Worm (Caenorhabditis elegans): Measurements from ENCODE around the gene abhd-12.

abhd-12 gene

DNA sequence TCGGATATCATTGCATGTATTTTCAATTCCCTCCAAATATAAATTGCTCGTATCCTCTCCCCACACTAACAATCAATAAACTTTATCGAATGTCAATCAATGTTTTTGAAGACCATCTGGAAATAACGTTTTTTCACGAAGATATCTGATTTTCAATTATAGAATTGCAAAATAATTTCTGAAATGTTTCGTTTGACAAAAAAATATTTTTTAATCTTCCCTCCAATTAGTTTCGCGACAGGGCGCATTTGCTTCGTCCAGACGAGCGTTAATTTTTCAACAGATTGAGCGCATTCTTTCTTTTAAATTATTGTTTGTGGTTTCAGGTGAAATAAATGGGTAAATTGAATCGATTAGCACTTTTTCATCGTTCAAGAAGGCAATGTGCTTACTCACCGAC lies 47.4 kb downstream of the abhd-12 start, which contains the start of gene vars-1:
Gene vars-1 (plus strand): TSS at position 291 of the 400 bp plus-strand sequence.
- TF ChIP-seq gmeb-1 (tag; optimal IDR thresholded peaks at IDR 0.05): peak; percentile 97
- TF ChIP-seq nhr-10 (tag; optimal IDR thresholded peaks at IDR 0.05): no peak
- no peak for TF ChIP-seq unc-39 (tag; optimal IDR thresholded peaks at IDR 0.05)
- no peak for TF ChIP-seq nhr-6 (tag; optimal IDR thresholded peaks at IDR 0.05)
- TF ChIP-seq crh-2 (tag; optimal IDR thresholded peaks at IDR 0.05): peak; percentile 50
- no peak for TF ChIP-seq nhr-12 (tag; optimal IDR thresholded peaks at IDR 0.05)
- peak; percentile 35 for TF ChIP-seq lin-13 (GFP tag; optimal IDR thresholded peaks at IDR 0.05)
- no peak for TF ChIP-seq ama-1 (optimal IDR thresholded peaks at IDR 0.05)
- TF ChIP-seq aly-2 (tag; optimal IDR thresholded peaks at IDR 0.05): no peak
- no peak for TF ChIP-seq fos-1 (tag; optimal IDR thresholded peaks at IDR 0.05)
- peak; percentile 66 for TF ChIP-seq C34F6.9 (tag; optimal IDR thresholded peaks at IDR 0.05)
- TF ChIP-seq ztf-4 (tag; optimal IDR thresholded peaks at IDR 0.05): no peak
- no peak for TF ChIP-seq skn-1 (tag; optimal IDR thresholded peaks at IDR 0.05)
- TF ChIP-seq alr-1 (tag; optimal IDR thresholded peaks at IDR 0.05): no peak
- no peak for TF ChIP-seq ztf-11 (tag; optimal IDR thresholded peaks at IDR 0.05)
- TF ChIP-seq nhr-21 (tag; optimal IDR thresholded peaks at IDR 0.05): peak; percentile 48
- TF ChIP-seq lin-39 (tag; optimal IDR thresholded peaks at IDR 0.05): no peak
- no peak for TF ChIP-seq mab-5 (tag; optimal IDR thresholded peaks at IDR 0.05)
- no peak for TF ChIP-seq sem-4 (tag; optimal IDR thresholded peaks at IDR 0.05)
- no peak for TF ChIP-seq ceh-16 (tag; optimal IDR thresholded peaks at IDR 0.05)
- TF ChIP-seq Y55F3AM.14 (GFP tag; optimal IDR thresholded peaks at IDR 0.05): no peak
- no peak for TF ChIP-seq elt-3 (tag; optimal IDR thresholded peaks at IDR 0.05)
- TF ChIP-seq blmp-1 (tag; optimal IDR thresholded peaks at IDR 0.05; ENCODE audit: insufficient read depth): no peak
- TF ChIP-seq R02D3.7 (tag; optimal IDR thresholded peaks at IDR 0.05): no peak
- peak; percentile 64 for TF ChIP-seq unc-55 (GFP tag; optimal IDR thresholded peaks at IDR 0.05)
- TF ChIP-seq F13H6.1 (tag; optimal IDR thresholded peaks at IDR 0.05): no peak
- TF ChIP-seq egl-27 (tag; optimal IDR thresholded peaks at IDR 0.05): peak; percentile 4
- TF ChIP-seq lsy-2 (tag; optimal IDR thresholded peaks at IDR 0.05): peak in 1 of 2 experiments; percentile 76
- no peak for TF ChIP-seq ZK546.5 (tag; optimal IDR thresholded peaks at IDR 0.05)
- TF ChIP-seq sma-9 (GFP tag; optimal IDR thresholded peaks at IDR 0.05): peak; percentile 42
- no peak for TF ChIP-seq sma-9 (tag; optimal IDR thresholded peaks at IDR 0.05)
- no peak for TF ChIP-seq mbf-1 (tag; optimal IDR thresholded peaks at IDR 0.05)
- no peak for TF ChIP-seq nhr-11 (tag; optimal IDR thresholded peaks at IDR 0.05)
- TF ChIP-seq sma-3 (GFP tag; optimal IDR thresholded peaks at IDR 0.05): peak; percentile 43
- TF ChIP-seq zag-1 (tag; optimal IDR thresholded peaks at IDR 0.05): no peak
- no peak for TF ChIP-seq unc-62 (GFP tag; optimal IDR thresholded peaks at IDR 0.05)
- TF ChIP-seq peb-1 (tag; optimal IDR thresholded peaks at IDR 0.05): no peak
- no peak for TF ChIP-seq lin-11 (tag; optimal IDR thresholded peaks at IDR 0.05)
- no peak for TF ChIP-seq nhr-77 (tag; optimal IDR thresholded peaks at IDR 0.05)
- peak; percentile 13 for TF ChIP-seq nhr-129 (tag; optimal IDR thresholded peaks at IDR 0.05)
- TF ChIP-seq mdl-1 (tag; optimal IDR thresholded peaks at IDR 0.05): no peak
- TF ChIP-seq ztf-1 (GFP tag; conservative IDR thresholded peaks at IDR 0.05): no peak
- no peak for TF ChIP-seq elt-1 (tag; optimal IDR thresholded peaks at IDR 0.05)
- TF ChIP-seq ceh-82 (tag; optimal IDR thresholded peaks at IDR 0.05): no peak
- no peak for TF ChIP-seq nhr-23 (tag; optimal IDR thresholded peaks at IDR 0.05)
- TF ChIP-seq dmd-4 (tag; optimal IDR thresholded peaks at IDR 0.05): no peak
- no peak for TF ChIP-seq nhr-237 (tag; optimal IDR thresholded peaks at IDR 0.05)
- no peak for TF ChIP-seq snpc-4 (tag; optimal IDR thresholded peaks at IDR 0.05)
- peak; percentile 29 for TF ChIP-seq nhr-25 (tag; optimal IDR thresholded peaks at IDR 0.05)

Measured in whole organism, L2 larva.